Fruit fly (Drosophila melanogaster) whole organism, embryonic: ENCODE results near the gene CG10232.

Source experiments
- Adf1 ChIP-seq: fragments of 200-800 bp; sonication (Bioruptor generic); IDR thresholded peaks from 2 replicates; pipeline ENCODE4 v1.3.6; 2022; ENCODE audit warnings: missing biosample characterization, missing genetic modification characterization
- Atf6 ChIP-seq: fragments of 200-800 bp; sonication (Bioruptor generic); IDR thresholded peaks from 2 replicates; pipeline ENCODE4 v1.3.6; 2022; ENCODE audit warnings: missing biosample characterization, missing genetic modification characterization
- Bgb ChIP-seq: fragments of 200-800 bp; sonication (Bioruptor generic); IDR thresholded peaks from 2 replicates; pipeline ENCODE4 v1.3.6; 2022; ENCODE audit warnings: missing biosample characterization, missing genetic modification characterization; ENCODE audit not compliant: partially characterized antibody
- CG12391 ChIP-seq: fragments of 200-800 bp; sonication (Bioruptor generic); optimal IDR thresholded peaks from 3 replicates; lab custom pipeline; 2018; ENCODE audit warnings: missing biosample characterization, mild to moderate bottlenecking, missing genetic modification characterization, moderate library complexity
- CG12659 ChIP-seq: fragments of 200-800 bp; sonication (Bioruptor generic); optimal IDR thresholded peaks from 3 replicates; lab custom pipeline; 2017; ENCODE audit warnings: mild to moderate bottlenecking, missing biosample characterization, missing genetic modification reagents, missing genetic modification characterization
- CG14860 ChIP-seq: fragments of 200-800 bp; sonication (Bioruptor generic); IDR thresholded peaks from 3 replicates; pipeline ENCODE4 v1.3.6; 2022; ENCODE audit warnings: missing biosample characterization, missing genetic modification characterization; ENCODE audit not compliant: partially characterized antibody
- CG16815 ChIP-seq: fragments of 200-800 bp; sonication (Bioruptor generic); optimal IDR thresholded peaks from 3 replicates; lab custom pipeline; 2017; ENCODE audit warnings: missing biosample characterization, mild to moderate bottlenecking, missing genetic modification characterization
- CG17829 ChIP-seq: fragments of 200-800 bp; optimal IDR thresholded peaks from 2 replicates; lab custom pipeline; 2019; ENCODE audit warnings: missing biosample characterization, mild to moderate bottlenecking, missing genetic modification characterization, moderate library complexity
- CG3995 ChIP-seq: fragments of 200-800 bp; sonication (Bioruptor generic); optimal IDR thresholded peaks from 3 replicates; lab custom pipeline; 2016; ENCODE audit warnings: missing biosample characterization, missing genetic modification characterization
- CG4617 ChIP-seq: fragments of 200-800 bp; sonication (Bioruptor generic); optimal IDR thresholded peaks from 3 replicates; lab custom pipeline; 2016; ENCODE audit warnings: missing biosample characterization, missing genetic modification characterization, borderline replicate concordance
- CG5245 ChIP-seq: fragments of 200-800 bp; sonication (Bioruptor generic); optimal IDR thresholded peaks from 3 replicates; lab custom pipeline; 2016; ENCODE audit warnings: missing biosample characterization, missing genetic modification characterization
- CG7556 ChIP-seq: fragments of 200-800 bp; sonication (Bioruptor generic); optimal IDR thresholded peaks from 2 replicates; lab custom pipeline; 2017; ENCODE audit warnings: missing biosample characterization, mild to moderate bottlenecking, missing genetic modification characterization
- CG7745 ChIP-seq: fragments of 200-800 bp; sonication (Bioruptor generic); optimal IDR thresholded peaks from 2 replicates; lab custom pipeline; 2018; ENCODE audit warnings: missing biosample characterization, mild to moderate bottlenecking, missing genetic modification characterization, moderate library complexity
- Camta ChIP-seq: fragments of 200-800 bp; sonication (Bioruptor generic); optimal IDR thresholded peaks from 2 replicates; lab custom pipeline; 2016; ENCODE audit warnings: missing biosample characterization, missing genetic modification characterization
- Dbx ChIP-seq: fragments of 200-800 bp; sonication (Bioruptor generic); IDR thresholded peaks from 3 replicates; pipeline ENCODE4 v1.3.6; 2022; ENCODE audit warnings: missing biosample characterization, missing genetic modification characterization
- Dll ChIP-seq: fragments of 200-800 bp; sonication (Bioruptor generic); IDR thresholded peaks from 4 replicates; pipeline ENCODE4 v1.3.6; 2022; ENCODE audit warnings: missing biosample characterization, missing genetic modification characterization; ENCODE audit not compliant: partially characterized antibody
- Elba2 ChIP-seq: fragments of 200-800 bp; sonication (Bioruptor generic); optimal IDR thresholded peaks from 3 replicates; lab custom pipeline; 2016; ENCODE audit warnings: missing biosample characterization, missing genetic modification characterization
- Fer3 ChIP-seq: fragments of 200-800 bp; sonication (Bioruptor generic); optimal IDR thresholded peaks from 2 replicates; lab custom pipeline; 2018; ENCODE audit warnings: missing biosample characterization, mild to moderate bottlenecking, missing genetic modification characterization, moderate library complexity
- HmgZ ChIP-seq: fragments of 200-800 bp; sonication (Bioruptor generic); optimal IDR thresholded peaks from 2 replicates; lab custom pipeline; 2018; ENCODE audit warnings: missing biosample characterization, mild to moderate bottlenecking, missing genetic modification characterization
- Lpt ChIP-seq: fragments of >200 bp; optimal IDR thresholded peaks from 2 replicates; lab custom pipeline; 2018; ENCODE audit warnings: missing biosample characterization, missing genetic modification characterization
- MBD-R2 ChIP-seq: fragments of 200-800 bp; sonication (Bioruptor generic); IDR thresholded peaks from 2 replicates; pipeline ENCODE4 v1.3.6; 2022; ENCODE audit warnings: missing biosample characterization, missing genetic modification characterization
- Max ChIP-seq: fragments of 200-800 bp; sonication (Bioruptor generic); optimal IDR thresholded peaks from 2 replicates; lab custom pipeline; 2016; ENCODE audit warnings: missing biosample characterization, mild to moderate bottlenecking, missing genetic modification characterization
- NfI ChIP-seq: fragments of 200-800 bp; sonication (Bioruptor generic); optimal IDR thresholded peaks from 3 replicates; lab custom pipeline; 2018; ENCODE audit warnings: missing biosample characterization, mild to moderate bottlenecking, missing genetic modification characterization, moderate library complexity
- Rx ChIP-seq: fragments of 200-800 bp; sonication (Bioruptor generic); IDR thresholded peaks from 2 replicates; pipeline ENCODE4 v1.3.6; 2022; ENCODE audit warnings: missing biosample characterization, missing genetic modification characterization
- Scr ChIP-seq: fragments of 200-800 bp; sonication (Bioruptor generic); IDR thresholded peaks from 2 replicates; pipeline ENCODE4 v1.3.6; 2022; ENCODE audit warnings: missing biosample characterization, missing genetic modification characterization; ENCODE audit not compliant: partially characterized antibody
- al ChIP-seq: fragments of 200-800 bp; sonication (Bioruptor generic); IDR thresholded peaks from 2 replicates; pipeline ENCODE4 v1.3.6; 2022; ENCODE audit warnings: missing biosample characterization, missing genetic modification characterization
- chif ChIP-seq, 2 experiments: fragments of 200-800 bp; sonication (Bioruptor generic); optimal IDR thresholded peaks; 3 replicates each; lab custom pipeline; 2016; ENCODE audit warnings: missing biosample characterization in 2 of 2, missing genetic modification characterization in 2 of 2
- chm ChIP-seq: fragments of 200-800 bp; sonication (Bioruptor generic); IDR thresholded peaks from 2 replicates; pipeline ENCODE4 v1.3.6; 2022; ENCODE audit warnings: missing biosample characterization, missing genetic modification characterization
- chn ChIP-seq: fragments of 200-800 bp; sonication (Bioruptor generic); optimal IDR thresholded peaks from 2 replicates; lab custom pipeline; 2016; ENCODE audit warnings: missing biosample characterization, missing genetic modification characterization
- corto ChIP-seq: fragments of 200-800 bp; sonication (Bioruptor generic); optimal IDR thresholded peaks from 2 replicates; lab custom pipeline; 2016; ENCODE audit warnings: missing biosample characterization, mild to moderate bottlenecking, missing genetic modification characterization, moderate library complexity
- cwo ChIP-seq: fragments of 200-800 bp; sonication (Bioruptor generic); optimal IDR thresholded peaks from 3 replicates; lab custom pipeline; 2017; ENCODE audit warnings: missing biosample characterization, missing genetic modification characterization, mild to moderate bottlenecking, moderate library complexity, missing genetic modification reagents
- ftz-f1 ChIP-seq: fragments of 200-800 bp; sonication (Bioruptor generic); optimal IDR thresholded peaks from 2 replicates; lab custom pipeline; 2016; ENCODE audit warnings: missing biosample characterization, missing genetic modification characterization
- grau ChIP-seq: fragments of 200-800 bp; optimal IDR thresholded peaks from 3 replicates; lab custom pipeline; 2019; ENCODE audit warnings: missing biosample characterization, mild to moderate bottlenecking, missing genetic modification characterization, moderate library complexity
- gsb ChIP-seq: fragments of 200-800 bp; sonication (Bioruptor generic); IDR thresholded peaks from 2 replicates; pipeline ENCODE4 v1.3.6; 2022; ENCODE audit warnings: missing biosample characterization, missing genetic modification characterization
- gsb-n ChIP-seq: fragments of 200-800 bp; sonication (Bioruptor generic); optimal IDR thresholded peaks from 3 replicates; lab custom pipeline; 2018; ENCODE audit warnings: missing biosample characterization, mild to moderate bottlenecking, missing genetic modification characterization
- gt ChIP-seq: fragments of 200-800 bp; sonication (Bioruptor generic); IDR thresholded peaks from 2 replicates; pipeline ENCODE4 v1.3.6; 2022; ENCODE audit warnings: missing biosample characterization, missing genetic modification characterization
- her ChIP-seq: fragments of 200-800 bp; sonication (Bioruptor generic); optimal IDR thresholded peaks from 2 replicates; lab custom pipeline; 2016; ENCODE audit warnings: missing biosample characterization, missing genetic modification characterization
- ind ChIP-seq: fragments of 200-800 bp; sonication (Bioruptor generic); optimal IDR thresholded peaks from 3 replicates; lab custom pipeline; 2016; ENCODE audit warnings: missing biosample characterization, missing genetic modification characterization
- jumu ChIP-seq: fragments of 200-800 bp; sonication (Bioruptor generic); optimal IDR thresholded peaks from 3 replicates; lab custom pipeline; 2016; ENCODE audit warnings: missing biosample characterization, missing genetic modification characterization
- lola ChIP-seq, 3 experiments: fragments of >200 bp in 2 of 3; fragments of 200-800 bp in 1 of 3; sonication (Bioruptor generic) in 1 of 3; optimal IDR thresholded peaks; 2 replicates each; lab custom pipeline; 2017 to 2019; ENCODE audit warnings: missing biosample characterization in 3 of 3, missing genetic modification characterization in 3 of 3, mild to moderate bottlenecking in 1 of 3, moderate library complexity in 1 of 3
- nom ChIP-seq: fragments of 200-800 bp; sonication (Bioruptor generic); optimal IDR thresholded peaks from 2 replicates; lab custom pipeline; 2017; ENCODE audit warnings: missing biosample characterization, missing genetic modification characterization, mild to moderate bottlenecking, moderate library complexity, missing genetic modification reagents
- onecut ChIP-seq: fragments of 200-800 bp; sonication (Bioruptor generic); IDR thresholded peaks from 2 replicates; pipeline ENCODE4 v1.3.6; 2022; ENCODE audit warnings: missing biosample characterization, missing genetic modification characterization
- pita ChIP-seq: fragments of 200-800 bp; sonication (Bioruptor generic); optimal IDR thresholded peaks from 2 replicates; lab custom pipeline; 2017; ENCODE audit warnings: missing biosample characterization, mild to moderate bottlenecking, missing genetic modification characterization
- pzg ChIP-seq: fragments of 200-800 bp; sonication (Bioruptor generic); optimal IDR thresholded peaks from 3 replicates; lab custom pipeline; 2018; ENCODE audit warnings: missing biosample characterization, mild to moderate bottlenecking, missing genetic modification characterization, moderate library complexity
- repo ChIP-seq: fragments of 200-800 bp; sonication (Bioruptor generic); optimal IDR thresholded peaks from 2 replicates; lab custom pipeline; 2016; ENCODE audit warnings: missing biosample characterization, missing genetic modification characterization
- row ChIP-seq: fragments of 200-800 bp; sonication (Bioruptor generic); IDR thresholded peaks from 3 replicates; pipeline ENCODE4 v1.3.6; 2022; ENCODE audit warnings: missing biosample characterization, missing genetic modification characterization
- sug ChIP-seq: fragments of 200-800 bp; optimal IDR thresholded peaks from 2 replicates; lab custom pipeline; 2019; ENCODE audit warnings: missing biosample characterization, mild to moderate bottlenecking, missing genetic modification characterization, moderate library complexity
- tin ChIP-seq: fragments of 200-800 bp; sonication (Bioruptor generic); optimal IDR thresholded peaks from 3 replicates; lab custom pipeline; 2016; ENCODE audit warnings: missing biosample characterization, missing genetic modification characterization
- vfl ChIP-seq: fragments of 200-800 bp; sonication (Bioruptor generic); optimal IDR thresholded peaks from 2 replicates; lab custom pipeline; 2016; ENCODE audit warnings: missing biosample characterization, missing genetic modification characterization

Gene CG10232

DNA sequence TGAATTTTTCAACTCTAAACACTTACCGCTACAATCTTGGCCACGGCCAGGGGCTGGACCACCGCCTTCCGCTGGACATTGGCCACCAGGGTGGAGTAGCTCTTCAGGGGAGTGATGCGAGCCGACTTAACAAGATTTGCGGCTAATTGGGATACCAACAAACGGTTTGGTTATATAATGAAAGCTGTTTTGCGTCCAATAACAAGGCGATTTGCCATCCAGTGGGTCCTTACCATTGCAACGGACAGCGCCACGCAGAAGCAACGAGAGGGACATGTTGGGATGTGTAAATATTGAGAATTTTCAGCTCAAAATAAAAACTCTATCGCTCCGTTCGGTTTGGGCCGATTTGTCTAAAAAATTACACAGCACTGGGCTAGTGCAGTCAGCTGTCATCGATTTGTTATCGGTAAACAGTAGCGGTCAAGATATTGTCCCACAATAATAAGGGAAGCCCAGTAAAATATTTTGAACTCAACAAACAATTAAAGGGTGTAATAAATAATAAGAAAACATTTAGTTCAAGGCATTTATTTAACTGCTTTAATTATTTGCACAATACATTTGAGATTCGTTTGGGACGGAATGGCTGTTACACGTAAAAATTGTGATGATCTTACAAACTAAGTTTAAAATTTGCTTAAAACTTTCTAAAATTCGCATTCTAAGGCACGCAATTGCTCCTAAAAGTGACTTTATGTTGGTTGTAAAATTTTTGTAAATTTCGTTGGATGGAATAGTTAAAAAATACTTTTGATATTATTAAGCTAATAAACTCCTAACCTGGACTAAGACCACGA lies 39.0 kb upstream of the CG10232 start, which contains the start of gene SdhD (continued):
- TF ChIP-seq pita (GFP tag; lab: Kevin White, UChicago) (no peak), CG12659 (GFP tag; lab: Kevin White, UChicago) (peak; percentile 53), her (GFP tag; lab: Kevin White, UChicago) (peak; percentile 47), ind (peak; percentile 6), Bgb (GFP tag; lab: Robert Waterston, UW) (peak; percentile 66), jumu (GFP tag; lab: Kevin White, UChicago) (peak; percentile 20), Dll (GFP tag; lab: Robert Waterston, UW) (peak; percentile 55; the same call in 1 of the 4 replicates), lola (GFP tag; optimal IDR thresholded peaks at IDR 0.05; lab: Kevin White, UChicago) (no peak), CG7556 (GFP tag; lab: Kevin White, UChicago) (peak; percentile 19), CG5245 (GFP tag; lab: Kevin White, UChicago) (no peak), Rx (GFP tag; lab: Robert Waterston, UW) (no peak), CG3995 (GFP tag; lab: Kevin White, UChicago) (peak; percentile 31), CG12391 (tag; lab: Kevin White, UChicago) (peak; percentile 14), gt (GFP tag; lab: Robert Waterston, UW) (no peak), pzg (peak; percentile 58), gsb (GFP tag; lab: Robert Waterston, UW) (no peak), cwo (GFP tag; lab: Kevin White, UChicago) (no peak), al (no peak), CG7745 (no peak), grau (peak; percentile 10), nom (GFP tag; lab: Kevin White, UChicago) (no peak), onecut (GFP tag; lab: Robert Waterston, UW) (peak; percentile 48; the same call in 1 of the 2 replicates), Dbx (GFP tag; lab: Robert Waterston, UW) (peak; percentile 25; the same call in 1 of the 3 replicates), row (peak; percentile 21; the same call in 1 of the 3 replicates), Camta (peak; percentile 24), sug (tag; lab: Kevin White, UChicago) (peak; percentile 18), Max (GFP tag; lab: Kevin White, UChicago) (no peak), CG17829 (tag; lab: Kevin White, UChicago) (peak; percentile 9), CG14860 (GFP tag; lab: Robert Waterston, UW) (0 out of 3 replicates have a peak, but pooled peaks have one; percentile 7), CG4617 (GFP tag; lab: Kevin White, UChicago) (peak; percentile 77), Fer3 (tag; lab: Kevin White, UChicago) (no peak), repo (GFP tag; lab: Kevin White, UChicago) (peak; percentile 21), MBD-R2 (GFP tag; lab: Robert Waterston, UW) (peak; percentile 93), Elba2 (peak; percentile 34), tin (peak; percentile 32), Atf6 (GFP tag; lab: Robert Waterston, UW) (peak; percentile 16; the same call in 1 of the 2 replicates), chif (GFP tag; optimal IDR thresholded peaks at IDR 0.05; lab: Kevin White, UChicago) (no peak), vfl (GFP tag; lab: Kevin White, UChicago) (peak; percentile 53), Adf1 (GFP tag; lab: Robert Waterston, UW) (no peak), NfI (GFP tag; lab: Kevin White, UChicago) (no peak), gsb-n (tag; lab: Kevin White, UChicago) (no peak), chm (no peak), corto (GFP tag; lab: Kevin White, UChicago) (no peak), HmgZ (tag; lab: Kevin White, UChicago) (peak; percentile 55), CG16815 (no peak), chn (GFP tag; lab: Kevin White, UChicago) (no peak), ftz-f1 (GFP tag; lab: Kevin White, UChicago) (no peak), Scr (GFP tag; lab: Robert Waterston, UW) (peak; percentile 53), Lpt (no peak)
